Worm (Caenorhabditis elegans): ENCODE results near the gene T02G5.14.

The T02G5.14 gene

ce11 chrII:7126457-7126856 is 42.3 kb downstream of the T02G5.14 start, which contains the start of gene F10E7.1:
F10E7.1 (plus strand) TSS chrII:7126757.
- TF ChIP-seq tra-1 (GFP tag; IDR thresholded peaks at IDR 0.05) (no peak), nhr-28 (tag; optimal IDR thresholded peaks at IDR 0.05) (no peak), unc-62 (GFP tag; optimal IDR thresholded peaks at IDR 0.05 in 1 of 2) (peak in 1 of 2 experiments; percentile 49), unc-62 (tag; optimal IDR thresholded peaks at IDR 0.05) (no peak), nhr-10 (tag; optimal IDR thresholded peaks at IDR 0.05) (no peak), dmd-8 (GFP tag; IDR thresholded peaks at IDR 0.05) (no peak), T26A8.4 (GFP tag; IDR thresholded peaks at IDR 0.05) (no peak)

- TF ChIP-seq F26F4.8 (GFP tag; conservative IDR thresholded peaks at IDR 0.05) (no peak), lsy-2 (tag; optimal IDR thresholded peaks at IDR 0.05) (peak in 1 of 2 experiments; percentile 96), unc-130 (GFP tag; optimal IDR thresholded peaks at IDR 0.05) (peak; percentile 23), daf-16 (GFP tag; optimal IDR thresholded peaks at IDR 0.05) (no peak), daf-16 (tag; optimal IDR thresholded peaks at IDR 0.05) (peak; percentile 74), lin-38 (GFP tag; IDR thresholded peaks at IDR 0.05) (peak; percentile 43), unc-62 (GFP tag; optimal IDR thresholded peaks at IDR 0.05 in 1 of 2) (peak in 1 of 2 experiments; percentile 55), unc-62 (tag; optimal IDR thresholded peaks at IDR 0.05) (no peak), nhr-41 (GFP tag; IDR thresholded peaks at IDR 0.05) (no peak)
These were observed 48.0 kb downstream of the T02G5.14 start, which contains the start of the genes T07F8.4 and gld-3 for ce11 chrII:7131871-7132693. T07F8.4 (minus strand) TSS chrII:7132032. gld-3 (plus strand) TSS chrII:7132643.

ce11 chrII:7139064-7139463 is 54.9 kb downstream of the T02G5.14 start:
- TF ChIP-seq ceh-32 (tag; optimal IDR thresholded peaks at IDR 0.05; ENCODE audit: poor library complexity) (no peak), tag-97 (GFP tag; IDR thresholded peaks at IDR 0.05) (no peak), ztf-11 (tag; optimal IDR thresholded peaks at IDR 0.05) (no peak), dmd-8 (GFP tag; IDR thresholded peaks at IDR 0.05) (no peak), spr-3 (GFP tag; optimal IDR thresholded peaks at IDR 0.05) (no peak), dmd-9 (GFP tag; IDR thresholded peaks at IDR 0.05) (no peak), daf-16 (GFP tag; optimal IDR thresholded peaks at IDR 0.05) (no peak), daf-16 (tag; optimal IDR thresholded peaks at IDR 0.05) (peak; percentile 92), nhr-28 (tag; optimal IDR thresholded peaks at IDR 0.05) (peak; percentile 60), pqm-1 (tag; optimal IDR thresholded peaks at IDR 0.05) (peak; percentile 86), T26A8.4 (GFP tag; IDR thresholded peaks at IDR 0.05) (no peak), R02D3.7 (tag; optimal IDR thresholded peaks at IDR 0.05) (no peak), php-3 (GFP tag; IDR thresholded peaks at IDR 0.05) (peak; percentile 65), set-16 (GFP tag; IDR thresholded peaks at IDR 0.05) (no peak), hlh-11 (tag; optimal IDR thresholded peaks at IDR 0.05) (no peak), unc-62 (GFP tag; optimal IDR thresholded peaks at IDR 0.05 in 1 of 2) (peak in 1 of 2 experiments; percentile 53), unc-62 (tag; optimal IDR thresholded peaks at IDR 0.05) (no peak), F26F4.8 (GFP tag; conservative IDR thresholded peaks at IDR 0.05) (no peak), F44E2.7 (GFP tag; IDR thresholded peaks at IDR 0.05) (no peak), arid-1 (GFP tag; conservative IDR thresholded peaks at IDR 0.05) (no peak), pha-4 (GFP tag; IDR thresholded peaks at IDR 0.05) (no peak), pha-4 (tag; optimal IDR thresholded peaks at IDR 0.05) (no peak), Y105C5A.15 (GFP tag; IDR thresholded peaks at IDR 0.05) (no peak)
